Worm (Caenorhabditis elegans) whole organism, young adult: Measurements from ENCODE around the gene abi-1.

Experiments
- B0019.2 ChIP-seq: fragments of 200-800 bp; sonication (Bioruptor generic); conservative IDR thresholded peaks from 2 replicates; pipeline ENCODE4 v1.3.6; 2022; ENCODE audit warnings: missing genetic modification reagents, missing genetic modification characterization, missing compliant biosample characterization
- C17E4.6 ChIP-seq: fragments of 200-800 bp; sonication (Bioruptor generic); IDR thresholded peaks from 2 replicates; pipeline ENCODE4 v1.3.6; 2022; ENCODE audit warnings: missing genetic modification reagents, missing genetic modification characterization, missing compliant biosample characterization
- F10E7.11 ChIP-seq: sonication (generic microtip); optimal IDR thresholded peaks from 2 replicates; lab custom pipeline; 2017; ENCODE audit warnings: mild to moderate bottlenecking, missing genetic modification characterization, moderate library complexity, missing compliant biosample characterization
- F22D6.2 ChIP-seq: sonication (generic microtip); optimal IDR thresholded peaks from 2 replicates; lab custom pipeline; 2016; ENCODE audit warnings: mild to moderate bottlenecking, missing genetic modification characterization, missing compliant biosample characterization
- F37B4.10 ChIP-seq: fragments of 200-800 bp; sonication (Bioruptor generic); IDR thresholded peaks from 2 replicates; pipeline ENCODE4 v1.3.6; 2022; ENCODE audit warnings: missing genetic modification characterization, missing compliant biosample characterization
- F55B11.4 ChIP-seq: sonication (generic microtip); optimal IDR thresholded peaks from 2 replicates; lab custom pipeline; 2016; ENCODE audit warnings: missing compliant biosample characterization, missing genetic modification characterization, borderline replicate concordance; ENCODE audit not compliant: insufficient read depth
- F57A8.1 ChIP-seq: fragments of 200-800 bp; sonication (Bioruptor generic); optimal IDR thresholded peaks from 2 replicates; lab custom pipeline; 2018; ENCODE audit warnings: mild to moderate bottlenecking, missing genetic modification characterization, moderate library complexity, missing compliant biosample characterization
- F57C9.4 ChIP-seq: sonication (generic microtip); optimal IDR thresholded peaks from 2 replicates; lab custom pipeline; 2017; ENCODE audit warnings: mild to moderate bottlenecking, missing genetic modification characterization, missing compliant biosample characterization
- T26A5.8 ChIP-seq: sonication (generic microtip); optimal IDR thresholded peaks from 2 replicates; lab custom pipeline; 2016; ENCODE audit warnings: missing genetic modification characterization, missing compliant biosample characterization
- Y53G8AR.9 ChIP-seq: fragments of 200-800 bp; sonication (Bioruptor generic); conservative IDR thresholded peaks from 2 replicates; pipeline ENCODE4 v1.3.6; 2022; ENCODE audit warnings: missing genetic modification reagents, missing genetic modification characterization, missing compliant biosample characterization
- Y56A3A.18 ChIP-seq: fragments of 200-800 bp; sonication (Bioruptor generic); IDR thresholded peaks from 2 replicates; pipeline ENCODE4 v1.3.6; 2022; ENCODE audit warnings: missing genetic modification reagents, missing genetic modification characterization, missing compliant biosample characterization
- Y95B8A.8 ChIP-seq: fragments of 200-800 bp; sonication (Bioruptor generic); IDR thresholded peaks from 2 replicates; pipeline ENCODE4 v1.3.6; 2022; ENCODE audit warnings: missing genetic modification reagents, missing genetic modification characterization, missing compliant biosample characterization
- ZK185.1 ChIP-seq: sonication (generic microtip); optimal IDR thresholded peaks from 2 replicates; lab custom pipeline; 2016; ENCODE audit warnings: mild to moderate bottlenecking, missing genetic modification characterization, missing compliant biosample characterization; ENCODE audit not compliant: poor library complexity, severe bottlenecking
- ama-1 ChIP-seq, 3 experiments: fragments of 150-350 bp in 1 of 3; sonication (generic microtip) in 2 of 3; optimal IDR thresholded peaks; 2 replicates each; lab custom pipeline; 2014 to 2018; ENCODE audit warnings: missing biosample characterization in 2 of 3, missing genetic modification characterization in 2 of 3, missing genetic modification reagents in 2 of 3
- atf-7 ChIP-seq: sonication (generic microtip); optimal IDR thresholded peaks from 2 replicates; lab custom pipeline; 2017; ENCODE audit warnings: mild to moderate bottlenecking, missing genetic modification characterization, missing compliant biosample characterization
- athp-1 ChIP-seq: sonication (generic microtip); optimal IDR thresholded peaks from 2 replicates; lab custom pipeline; 2017; ENCODE audit warnings: mild to moderate bottlenecking, missing genetic modification characterization, missing compliant biosample characterization
- attf-3 ChIP-seq: fragments of 200-800 bp; sonication (Bioruptor generic); conservative IDR thresholded peaks from 2 replicates; pipeline ENCODE4 v1.3.6; 2022; ENCODE audit warnings: missing genetic modification reagents, missing genetic modification characterization, missing compliant biosample characterization
- bed-1 ChIP-seq: fragments of 200-800 bp; sonication (Bioruptor generic); IDR thresholded peaks from 2 replicates; pipeline ENCODE4 v1.3.6; 2022; ENCODE audit warnings: missing genetic modification reagents, missing genetic modification characterization, missing compliant biosample characterization
- ccch-3 ChIP-seq: fragments of 200-800 bp; sonication (Bioruptor generic); optimal IDR thresholded peaks from 2 replicates; lab custom pipeline; 2018; ENCODE audit warnings: mild to moderate bottlenecking, missing genetic modification characterization, missing compliant biosample characterization
- ceh-40 ChIP-seq: fragments of 200-800 bp; sonication (Bioruptor generic); IDR thresholded peaks from 2 replicates; pipeline ENCODE4 v1.3.6; 2022; ENCODE audit warnings: missing genetic modification characterization, missing compliant biosample characterization
- ceh-58 ChIP-seq: fragments of 200-800 bp; sonication (Bioruptor generic); IDR thresholded peaks from 2 replicates; pipeline ENCODE4 v1.3.6; 2022; ENCODE audit warnings: missing genetic modification characterization, missing compliant biosample characterization
- die-1 ChIP-seq: sonication (generic microtip); optimal IDR thresholded peaks from 2 replicates; lab custom pipeline; 2016; ENCODE audit warnings: missing genotype, mild to moderate bottlenecking, missing genetic modification characterization, missing compliant biosample characterization
- dpff-1 ChIP-seq: sonication (generic microtip); optimal IDR thresholded peaks from 2 replicates; lab custom pipeline; 2017; ENCODE audit warnings: mild to moderate bottlenecking, missing genetic modification characterization, missing compliant biosample characterization
- dpl-1 ChIP-seq: fragments of 150-350 bp; optimal IDR thresholded peaks from 2 replicates; lab custom pipeline; 2014; ENCODE audit warnings: missing biosample characterization, missing genetic modification reagents, missing genetic modification characterization
- efl-1 ChIP-seq: fragments of 150-350 bp; optimal IDR thresholded peaks from 2 replicates; lab custom pipeline; 2014; ENCODE audit warnings: missing biosample characterization, missing genetic modification reagents, missing genetic modification characterization
- egl-44 ChIP-seq: fragments of 200-800 bp; sonication (Bioruptor generic); IDR thresholded peaks from 2 replicates; pipeline ENCODE4 v1.3.6; 2022; ENCODE audit warnings: missing genetic modification reagents, missing genetic modification characterization, missing compliant biosample characterization
- egrh-3 ChIP-seq: fragments of 200-800 bp; sonication (Bioruptor generic); IDR thresholded peaks from 2 replicates; pipeline ENCODE4 v1.3.6; 2022; ENCODE audit warnings: missing genetic modification reagents, missing genetic modification characterization, missing compliant biosample characterization
- hlh-12 ChIP-seq: sonication (generic microtip); optimal IDR thresholded peaks from 2 replicates; lab custom pipeline; 2016; ENCODE audit warnings: missing genetic modification characterization, missing compliant biosample characterization
- hlh-26 ChIP-seq: fragments of 200-800 bp; sonication (Bioruptor generic); conservative IDR thresholded peaks from 2 replicates; pipeline ENCODE4 v1.3.6; 2022; ENCODE audit warnings: missing genetic modification reagents, missing genetic modification characterization, missing compliant biosample characterization
- hmg-1.2 ChIP-seq: fragments of 200-800 bp; sonication (Bioruptor generic); IDR thresholded peaks from 2 replicates; pipeline ENCODE4 v1.3.6; 2022; ENCODE audit warnings: missing genetic modification reagents, missing genetic modification characterization, missing compliant biosample characterization
- let-607 ChIP-seq, 2 experiments: fragments of 200-800 bp in 1 of 2; sonication (Bioruptor generic) in 1 of 2; sonication (generic microtip) in 1 of 2; optimal IDR thresholded peaks; 2 replicates each; lab custom pipeline; 2016 to 2018; ENCODE audit warnings: mild to moderate bottlenecking in 2 of 2, missing compliant biosample characterization in 2 of 2, missing genetic modification characterization in 2 of 2, moderate library complexity in 2 of 2, missing genotype in 1 of 2
- lsy-27 ChIP-seq: sonication (generic microtip); optimal IDR thresholded peaks from 2 replicates; lab custom pipeline; 2017; ENCODE audit warnings: missing genetic modification characterization, mild to moderate bottlenecking, missing compliant biosample characterization, antibody characterized with exemption, missing genotype, borderline replicate concordance; ENCODE audit not compliant: insufficient read depth
- mcd-1 ChIP-seq: fragments of 200-800 bp; sonication (Bioruptor generic); IDR thresholded peaks from 2 replicates; pipeline ENCODE4 v1.3.6; 2022; ENCODE audit warnings: missing genetic modification reagents, missing genetic modification characterization, missing compliant biosample characterization
- nhr-27 ChIP-seq: fragments of 200-800 bp; sonication (Bioruptor generic); optimal IDR thresholded peaks from 2 replicates; lab custom pipeline; 2018; ENCODE audit warnings: mild to moderate bottlenecking, missing genetic modification characterization, moderate library complexity, missing compliant biosample characterization
- pbrm-1 ChIP-seq: fragments of 200-800 bp; sonication (Bioruptor generic); IDR thresholded peaks from 2 replicates; pipeline ENCODE4 v1.3.6; 2022; ENCODE audit warnings: missing genetic modification reagents, missing genetic modification characterization, missing compliant biosample characterization
- rcor-1 ChIP-seq: fragments of 200-800 bp; sonication (Bioruptor generic); IDR thresholded peaks from 2 replicates; pipeline ENCODE4 v1.3.6; 2022; ENCODE audit warnings: missing genetic modification reagents, missing genetic modification characterization, missing compliant biosample characterization
- repo-1 ChIP-seq: sonication (generic microtip); optimal IDR thresholded peaks from 2 replicates; lab custom pipeline; 2017; ENCODE audit warnings: mild to moderate bottlenecking, missing genetic modification characterization, missing compliant biosample characterization
- rpc-1 ChIP-seq, 2 experiments: fragments of 150-350 bp in 1 of 2; sonication (generic microtip) in 1 of 2; optimal IDR thresholded peaks; 2 replicates each; lab custom pipeline; 2014 to 2018; ENCODE audit warnings: missing biosample characterization in 1 of 2, missing genetic modification characterization in 1 of 2, missing genetic modification reagents in 1 of 2, missing genotype in 1 of 2
- snpc-1.3 ChIP-seq: sonication (generic microtip); optimal IDR thresholded peaks from 2 replicates; lab custom pipeline; 2017; ENCODE audit warnings: missing genetic modification characterization, mild to moderate bottlenecking, missing compliant biosample characterization, antibody characterized with exemption, moderate library complexity, missing genotype, missing genetic modification reagents; ENCODE audit not compliant: insufficient read depth
- snpc-3.4 ChIP-seq: sonication (generic microtip); optimal IDR thresholded peaks from 2 replicates; lab custom pipeline; 2017; ENCODE audit warnings: missing genetic modification characterization, mild to moderate bottlenecking, missing compliant biosample characterization, antibody characterized with exemption, moderate library complexity, missing genotype, missing genetic modification reagents
- tbp1 ChIP-seq: fragments of 200-800 bp; sonication (Bioruptor generic); optimal IDR thresholded peaks from 2 replicates; lab custom pipeline; 2018; ENCODE audit warnings: mild to moderate bottlenecking, missing genetic modification characterization, missing compliant biosample characterization
- tbx-9 ChIP-seq: sonication (generic microtip); optimal IDR thresholded peaks from 2 replicates; lab custom pipeline; 2016; ENCODE audit warnings: borderline replicate concordance, missing genetic modification characterization, inconsistent platforms, missing compliant biosample characterization
- unc-62 ChIP-seq: fragments of 150-350 bp; optimal IDR thresholded peaks from 2 replicates; lab custom pipeline; 2014; ENCODE audit warnings: missing biosample characterization, missing genetic modification reagents, missing genetic modification characterization
- zfh-2 ChIP-seq: fragments of 200-800 bp; sonication (Bioruptor generic); conservative IDR thresholded peaks from 2 replicates; pipeline ENCODE4 v1.3.6; 2022; ENCODE audit warnings: missing genetic modification reagents, missing genetic modification characterization, missing compliant biosample characterization

Gene abi-1

DNA sequence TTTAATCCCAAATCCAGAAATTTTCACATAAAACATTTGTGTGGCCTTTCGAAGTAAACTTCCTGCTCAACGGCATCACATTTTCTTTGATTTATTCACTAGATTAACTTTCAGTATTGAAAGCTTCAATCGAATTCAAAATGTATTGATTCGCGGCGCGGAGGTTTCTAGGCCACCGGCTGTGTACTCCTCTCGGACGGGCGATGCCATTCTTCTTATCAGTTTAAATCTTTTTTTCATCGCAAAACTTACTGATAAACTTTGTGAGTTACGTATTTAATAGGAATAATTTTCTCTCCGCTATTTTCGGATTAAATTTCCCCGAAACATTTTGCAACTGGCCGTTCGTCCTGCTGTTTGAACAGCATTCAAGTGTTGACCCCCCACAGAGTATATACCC is 29.3 kb upstream of the abi-1 start (continued):
- TF ChIP-seq unc-62 (GFP tag; lab: Kevin White, UChicago) (no peak), T26A5.8 (tag; lab: Kevin White, UChicago) (no peak), athp-1 (tag; lab: Kevin White, UChicago) (peak; percentile 12), let-607 (tag; optimal IDR thresholded peaks at IDR 0.05; lab: Kevin White, UChicago) (peak in 1 of 2 experiments; percentile 47), F10E7.11 (tag; lab: Kevin White, UChicago) (no peak), F57C9.4 (tag; lab: Kevin White, UChicago) (no peak), F37B4.10 (GFP tag; lab: Robert Waterston, UW) (no peak), rcor-1 (no peak), ccch-3 (peak; percentile 36), F57A8.1 (GFP tag; lab: Kevin White, UChicago) (no peak), ZK185.1 (tag; lab: Kevin White, UChicago) (peak; percentile 96), mcd-1 (GFP tag; lab: Robert Waterston, UW) (peak; percentile 68), bed-1 (GFP tag; lab: Robert Waterston, UW) (no peak), ama-1 (optimal IDR thresholded peaks at IDR 0.05; lab: Kevin White, UChicago) (no peak), ama-1 (GFP tag; optimal IDR thresholded peaks at IDR 0.05; lab: Kevin White, UChicago) (no peak), lsy-27 (tag; lab: Kevin White, UChicago) (no peak), rpc-1 (optimal IDR thresholded peaks at IDR 0.05; lab: Kevin White, UChicago) (no peak), rpc-1 (tag; optimal IDR thresholded peaks at IDR 0.05; lab: Kevin White, UChicago) (no peak), egrh-3 (GFP tag; lab: Robert Waterston, UW) (no peak), attf-3 (no peak; the same call in 1 of the 2 replicates), dpff-1 (tag; lab: Kevin White, UChicago) (no peak), die-1 (tag; lab: Kevin White, UChicago) (no peak), Y53G8AR.9 (GFP tag; lab: Robert Waterston, UW) (0 out of 2 replicates have a peak, but pooled peaks have one; percentile 53), F55B11.4 (no peak), Y95B8A.8 (GFP tag; lab: Robert Waterston, UW) (no peak), hlh-26 (no peak), Y56A3A.18 (GFP tag; lab: Robert Waterston, UW) (no peak), ceh-40 (GFP tag; lab: Robert Waterston, UW) (no peak), snpc-3.4 (tag; lab: Kevin White, UChicago) (no peak)

DNA sequence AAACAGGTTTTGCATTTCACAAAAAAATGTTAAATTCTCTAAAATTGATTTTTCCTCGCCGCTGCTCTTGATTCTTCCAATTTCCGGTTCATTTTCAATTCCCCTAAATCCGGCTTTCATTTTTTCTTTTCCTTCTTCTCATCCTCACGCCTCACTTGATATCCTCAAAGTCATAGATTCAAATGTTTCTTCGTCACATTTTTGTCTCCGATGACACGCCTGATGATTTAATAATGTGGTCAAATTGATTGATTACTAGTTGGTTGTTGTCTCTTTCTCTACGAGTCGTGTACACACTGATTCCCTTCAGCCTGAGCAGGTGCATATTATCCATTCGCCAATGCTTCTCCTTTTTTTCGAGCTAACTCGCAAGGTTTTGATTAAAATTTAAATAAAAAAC is 28.9 kb upstream of the abi-1 start:
- TF ChIP-seq egl-44 (GFP tag; lab: Robert Waterston, UW): no peak
- TF ChIP-seq F22D6.2: no peak
- no peak for TF ChIP-seq nhr-27 (tag; lab: Kevin White, UChicago)

DNA sequence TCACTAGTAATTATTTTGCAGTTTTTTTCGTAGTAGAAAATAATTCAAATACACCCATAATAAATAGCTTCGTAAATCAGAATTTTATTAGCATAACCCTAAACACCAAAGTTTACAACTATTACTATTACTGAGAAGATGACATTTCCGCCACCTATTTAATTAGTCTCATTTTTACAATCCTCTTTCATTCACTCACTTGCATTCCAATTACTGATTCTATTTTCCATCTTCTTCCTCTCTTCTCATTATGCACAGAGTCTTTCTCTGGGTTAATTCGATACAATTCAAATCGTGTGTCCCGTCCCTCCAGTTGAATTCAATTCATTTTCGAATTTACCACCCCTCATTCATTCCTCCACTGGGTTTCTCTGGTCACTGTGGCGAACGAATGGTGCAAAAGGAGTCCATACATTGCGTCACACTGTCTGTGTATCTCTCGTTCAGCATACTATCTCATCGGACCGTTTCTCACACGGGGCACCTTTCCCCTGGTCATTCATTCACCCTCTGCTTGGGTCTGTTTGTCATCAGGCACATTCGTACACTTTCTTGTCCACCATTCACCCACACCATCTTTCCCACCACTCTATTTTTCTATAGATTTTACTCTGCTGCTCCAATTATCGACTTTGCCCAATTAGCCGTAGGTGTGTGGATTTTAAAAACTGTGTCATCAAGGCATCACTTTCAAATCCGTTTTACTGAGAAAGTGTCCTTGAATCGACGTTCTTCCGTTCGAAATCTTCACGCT is 27.9 kb upstream of the abi-1 start:
- TF ChIP-seq repo-1: no peak
- TF ChIP-seq ceh-58: no peak
- no peak for TF ChIP-seq tbp1
- no peak for TF ChIP-seq C17E4.6
- TF ChIP-seq hlh-12: no peak
- TF ChIP-seq atf-7 (tag; lab: Kevin White, UChicago): no peak
- TF ChIP-seq athp-1 (tag; lab: Kevin White, UChicago): no peak
- no peak for TF ChIP-seq dpl-1 (GFP tag; lab: Kevin White, UChicago)
- no peak for TF ChIP-seq hmg-1.2 (GFP tag; lab: Robert Waterston, UW)
- TF ChIP-seq lsy-27 (tag; lab: Kevin White, UChicago): no peak
- no peak for TF ChIP-seq zfh-2
- no peak for TF ChIP-seq snpc-1.3
- TF ChIP-seq tbx-9 (tag; lab: Kevin White, UChicago): no peak
- no peak for TF ChIP-seq pbrm-1 (GFP tag; lab: Robert Waterston, UW)
- no peak for TF ChIP-seq efl-1 (GFP tag; lab: Kevin White, UChicago)
- TF ChIP-seq B0019.2 (GFP tag; lab: Robert Waterston, UW): no peak
